Worm (Caenorhabditis elegans) whole organism, young adult: ENCODE measurements around the gene unc-36.

Experiments
- ama-1 ChIP-seq, 3 experiments: fragments of 150-350 bp in 1 of 3; sonication (generic microtip) in 2 of 3; optimal IDR thresholded peaks; 2 replicates each; lab custom pipeline; 2014 to 2018; ENCODE audit warnings: missing biosample characterization in 2 of 3, missing genetic modification characterization in 2 of 3, missing genetic modification reagents in 2 of 3
- let-607 ChIP-seq, 2 experiments: fragments of 200-800 bp in 1 of 2; sonication (Bioruptor generic) in 1 of 2; sonication (generic microtip) in 1 of 2; optimal IDR thresholded peaks; 2 replicates each; lab custom pipeline; 2016 to 2018; ENCODE audit warnings: mild to moderate bottlenecking in 2 of 2, missing compliant biosample characterization in 2 of 2, missing genetic modification characterization in 2 of 2, moderate library complexity in 2 of 2, missing genotype in 1 of 2

- TF ChIP-seq let-607 (tag; optimal IDR thresholded peaks at IDR 0.05; lab: Kevin White, UChicago) (no peak), ama-1 (optimal IDR thresholded peaks at IDR 0.05; lab: Kevin White, UChicago) (no peak), ama-1 (GFP tag; optimal IDR thresholded peaks at IDR 0.05; lab: Kevin White, UChicago) (no peak)
Observed at ce11 chrIII:8250007-8250683, 49.1 kb upstream of the unc-36 start, which contains the start of gene knl-1.
